Worm (Caenorhabditis elegans) whole organism, early embryonic: Measurements from ENCODE around the gene W02A2.5.

Source experiments
- B0310.2 ChIP-seq: sonication (generic microtip); optimal IDR thresholded peaks from 2 replicates; lab custom pipeline; 2016; ENCODE audit warnings: mild to moderate bottlenecking, missing genetic modification characterization, missing compliant biosample characterization
- F13C5.2 ChIP-seq: sonication (generic microtip); optimal IDR thresholded peaks from 2 replicates; lab custom pipeline; 2017; ENCODE audit warnings: mild to moderate bottlenecking, missing genetic modification characterization, inconsistent platforms, missing compliant biosample characterization
- aly-1 ChIP-seq: sonication (generic microtip); optimal IDR thresholded peaks from 2 replicates; lab custom pipeline; 2016; ENCODE audit warnings: missing genetic modification characterization, missing compliant biosample characterization
- ama-1 ChIP-seq: fragments of 150-350 bp; optimal IDR thresholded peaks from 2 replicates; lab custom pipeline; 2014
- ceh-13 ChIP-seq: fragments of 200-800 bp; sonication (Bioruptor generic); optimal IDR thresholded peaks from 2 replicates; lab custom pipeline; 2018; ENCODE audit warnings: mild to moderate bottlenecking, missing genetic modification characterization, missing compliant biosample characterization
- ceh-36 ChIP-seq: sonication (generic microtip); optimal IDR thresholded peaks from 2 replicates; lab custom pipeline; 2016; ENCODE audit warnings: missing genetic modification characterization, inconsistent platforms, missing compliant biosample characterization
- ets-7 ChIP-seq: sonication (generic microtip); optimal IDR thresholded peaks from 2 replicates; lab custom pipeline; 2016; ENCODE audit warnings: missing genotype, missing genetic modification characterization, missing compliant biosample characterization
- flt-1 ChIP-seq: fragments of 200-800 bp; sonication (Bioruptor generic); IDR thresholded peaks from 2 replicates; pipeline ENCODE4 v1.3.6; 2022; ENCODE audit warnings: missing genetic modification characterization, missing compliant biosample characterization
- hmbx-1 ChIP-seq: sonication (generic microtip); optimal IDR thresholded peaks from 2 replicates; lab custom pipeline; 2016; ENCODE audit warnings: mild to moderate bottlenecking, missing genetic modification characterization, missing compliant biosample characterization
- hmg-4 ChIP-seq: fragments of 200-800 bp; sonication (Bioruptor generic); optimal IDR thresholded peaks from 2 replicates; lab custom pipeline; 2018; ENCODE audit warnings: mild to moderate bottlenecking, missing genetic modification characterization, missing compliant biosample characterization
- hnd-1 ChIP-seq: sonication (generic microtip); optimal IDR thresholded peaks from 2 replicates; lab custom pipeline; 2016; ENCODE audit warnings: missing genetic modification characterization, missing compliant biosample characterization
- pes-1 ChIP-seq: fragments of 200-800 bp; sonication (Bioruptor generic); IDR thresholded peaks from 2 replicates; pipeline ENCODE4 v1.3.6; 2022; ENCODE audit warnings: missing genetic modification reagents, missing genetic modification characterization, missing compliant biosample characterization
- scrt-1 ChIP-seq: fragments of 200-800 bp; sonication (Bioruptor generic); IDR thresholded peaks from 2 replicates; pipeline ENCODE4 v1.3.6; 2022; ENCODE audit warnings: missing genetic modification characterization, missing compliant biosample characterization
- sea-1 ChIP-seq: fragments of 200-800 bp; sonication (Bioruptor generic); conservative IDR thresholded peaks from 2 replicates; pipeline ENCODE4 v1.3.6; 2022; ENCODE audit warnings: missing genetic modification characterization, missing compliant biosample characterization
- tbx-11 ChIP-seq: fragments of 200-800 bp; sonication (Bioruptor generic); IDR thresholded peaks from 2 replicates; pipeline ENCODE4 v1.3.6; 2022; ENCODE audit warnings: missing genetic modification characterization, missing compliant biosample characterization
- tbx-37 ChIP-seq: fragments of 200-800 bp; sonication (Bioruptor generic); conservative IDR thresholded peaks from 2 replicates; pipeline ENCODE4 v1.3.6; 2022; ENCODE audit warnings: missing genetic modification reagents, missing genetic modification characterization, missing compliant biosample characterization
- tra-4 ChIP-seq: sonication (generic microtip); optimal IDR thresholded peaks from 2 replicates; lab custom pipeline; 2017; ENCODE audit warnings: missing genetic modification characterization, missing compliant biosample characterization

The W02A2.5 gene

ce11 chrIV:13322429-13322828 is 20.2 kb upstream of the W02A2.5 start:
- TF ChIP-seq B0310.2 (tag; lab: Kevin White, UChicago) (no peak), ceh-13 (GFP tag; lab: Kevin White, UChicago) (no peak), pes-1 (no peak), hmg-4 (no peak), tra-4 (no peak), hmbx-1 (tag; lab: Kevin White, UChicago) (no peak), ama-1 (lab: Kevin White, UChicago) (no peak)

ce11 chrIV:13323823-13324359 is 18.8 kb upstream of the W02A2.5 start, which contains the start of gene fat-2:
Gene fat-2 (plus strand): TSS chrIV:13323873.
- TF ChIP-seq hmg-4, result no peak
- TF ChIP-seq hmbx-1 (tag; lab: Kevin White, UChicago), result no peak
- no peak for TF ChIP-seq tbx-11 (GFP tag; lab: Robert Waterston, UW)

ce11 chrIV:13327064-13327463 is 15.6 kb upstream of the W02A2.5 start:
- TF ChIP-seq ceh-36 (no peak), B0310.2 (tag; lab: Kevin White, UChicago) (no peak), tbx-37 (GFP tag; lab: Robert Waterston, UW) (no peak), ama-1 (lab: Kevin White, UChicago) (no peak), flt-1 (GFP tag; lab: Robert Waterston, UW) (no peak), hmbx-1 (tag; lab: Kevin White, UChicago) (no peak), sea-1 (GFP tag; lab: Robert Waterston, UW) (no peak), pes-1 (no peak), ceh-13 (GFP tag; lab: Kevin White, UChicago) (no peak), F13C5.2 (tag; lab: Kevin White, UChicago) (no peak), scrt-1 (GFP tag; lab: Robert Waterston, UW) (no peak), tbx-11 (GFP tag; lab: Robert Waterston, UW) (no peak), hmg-4 (no peak), ets-7 (no peak), tra-4 (no peak), hnd-1 (no peak)

ce11 chrIV:13328059-13328458 is 14.6 kb upstream of the W02A2.5 start, which contains the start of gene far-6:
Gene far-6 (plus strand): TSS chrIV:13328359.
- TF ChIP-seq F13C5.2 (tag; lab: Kevin White, UChicago), result no peak

- TF ChIP-seq F13C5.2 (tag; lab: Kevin White, UChicago) (no peak), ceh-13 (GFP tag; lab: Kevin White, UChicago) (no peak), ama-1 (lab: Kevin White, UChicago) (no peak), hnd-1 (no peak), tbx-37 (GFP tag; lab: Robert Waterston, UW) (no peak), tbx-11 (GFP tag; lab: Robert Waterston, UW) (no peak), B0310.2 (tag; lab: Kevin White, UChicago) (no peak), hmbx-1 (tag; lab: Kevin White, UChicago) (no peak), tra-4 (no peak)
Observed at ce11 chrIV:13330547-13330946, 12.1 kb upstream of the W02A2.5 start.

ce11 chrIV:13331285-13331684 is 11.4 kb upstream of the W02A2.5 start, which contains the start of gene pqn-74:
Gene pqn-74 (minus strand): TSS chrIV:13331406.
- no peak for TF ChIP-seq sea-1 (GFP tag; lab: Robert Waterston, UW)
- TF ChIP-seq B0310.2 (tag; lab: Kevin White, UChicago), result no peak
- no peak for TF ChIP-seq hmbx-1 (tag; lab: Kevin White, UChicago)
- no peak for TF ChIP-seq ceh-13 (GFP tag; lab: Kevin White, UChicago)

- TF ChIP-seq B0310.2 (tag; lab: Kevin White, UChicago) (no peak), pes-1 (no peak), ceh-36 (no peak), tra-4 (no peak), hmg-4 (no peak), ceh-13 (GFP tag; lab: Kevin White, UChicago) (no peak), tbx-37 (GFP tag; lab: Robert Waterston, UW) (no peak), sea-1 (GFP tag; lab: Robert Waterston, UW) (no peak)
Observed at ce11 chrIV:13334287-13334686, 8.4 kb upstream of the W02A2.5 start.

- no peak for TF ChIP-seq hnd-1
- TF ChIP-seq tra-4, result no peak
- TF ChIP-seq aly-1, result no peak
- no peak for TF ChIP-seq F13C5.2 (tag; lab: Kevin White, UChicago)
- no peak for TF ChIP-seq ceh-36
Observed at ce11 chrIV:13346078-13346477, 3.4 kb downstream of the W02A2.5 start.

ce11 chrIV:13347232-13347715 is 4.6 kb downstream of the W02A2.5 start, which contains the start of gene W02A2.9:
Gene W02A2.9 (plus strand): TSS chrIV:13347665.
- TF ChIP-seq hnd-1, result no peak
- no peak for TF ChIP-seq ama-1 (lab: Kevin White, UChicago)
- TF ChIP-seq ets-7, result no peak
- no peak for TF ChIP-seq ceh-13 (GFP tag; lab: Kevin White, UChicago)
- no peak for TF ChIP-seq scrt-1 (GFP tag; lab: Robert Waterston, UW)
- TF ChIP-seq tbx-11 (GFP tag; lab: Robert Waterston, UW), result no peak
- TF ChIP-seq hmg-4, result no peak
